Worm (Caenorhabditis elegans): Measurements from ENCODE around the gene VM106R.1.

- TF ChIP-seq ceh-13 (GFP tag; optimal IDR thresholded peaks at IDR 0.05) (no peak), ceh-36 (tag; optimal IDR thresholded peaks at IDR 0.05) (no peak), tra-4 (tag; optimal IDR thresholded peaks at IDR 0.05) (no peak), scrt-1 (GFP tag; IDR thresholded peaks at IDR 0.05) (no peak), ama-1 (optimal IDR thresholded peaks at IDR 0.05) (no peak), flt-1 (GFP tag; IDR thresholded peaks at IDR 0.05) (no peak), hmbx-1 (tag; optimal IDR thresholded peaks at IDR 0.05) (no peak), B0310.2 (tag; optimal IDR thresholded peaks at IDR 0.05) (no peak), tbx-37 (GFP tag; conservative IDR thresholded peaks at IDR 0.05) (no peak), hmg-4 (GFP tag; optimal IDR thresholded peaks at IDR 0.05) (no peak)
Measured at ce11 chrII:10798429-10798893, 30.5 kb downstream of the VM106R.1 start, which contains the start of gene npp-19.
